Worm (Caenorhabditis elegans) whole organism, young adult: ENCODE measurements around the gene F27C8.3.
"Not testable (repeated sequence)": the region's sequence is repeated elsewhere in the genome, so short reads cannot be mapped to it uniquely, and the experiment has no call there.

Source experiments
- ama-1 ChIP-seq, 3 experiments: fragments of 150-350 bp in 1 of 3; sonication (generic microtip) in 2 of 3; optimal IDR thresholded peaks; 2 replicates each; lab custom pipeline; 2014 to 2018; ENCODE audit warnings: missing biosample characterization in 2 of 3, missing genetic modification characterization in 2 of 3, missing genetic modification reagents in 2 of 3
- aptf-2 ChIP-seq: fragments of 200-800 bp; sonication (Bioruptor generic); conservative IDR thresholded peaks from 2 replicates; pipeline ENCODE4 v1.3.6; 2022; ENCODE audit warnings: missing genetic modification reagents, missing genetic modification characterization, missing compliant biosample characterization
- let-607 ChIP-seq, 2 experiments: fragments of 200-800 bp in 1 of 2; sonication (Bioruptor generic) in 1 of 2; sonication (generic microtip) in 1 of 2; optimal IDR thresholded peaks; 2 replicates each; lab custom pipeline; 2016 to 2018; ENCODE audit warnings: mild to moderate bottlenecking in 2 of 2, missing compliant biosample characterization in 2 of 2, missing genetic modification characterization in 2 of 2, moderate library complexity in 2 of 2, missing genotype in 1 of 2
- mel-28 ChIP-seq: sonication (generic microtip); optimal IDR thresholded peaks from 2 replicates; lab custom pipeline; 2016; ENCODE audit warnings: borderline replicate concordance, mild to moderate bottlenecking, missing genetic modification characterization, missing compliant biosample characterization
- unc-130 ChIP-seq: sonication (generic microtip); optimal IDR thresholded peaks from 2 replicates; lab custom pipeline; 2016; ENCODE audit warnings: missing genetic modification reagents, missing genetic modification characterization, missing compliant biosample characterization
- xnd-1 ChIP-seq: sonication (generic microtip); optimal IDR thresholded peaks from 2 replicates; lab custom pipeline; 2016; ENCODE audit warnings: missing genotype, missing genetic modification reagents, missing genetic modification characterization, missing compliant biosample characterization

DNA sequence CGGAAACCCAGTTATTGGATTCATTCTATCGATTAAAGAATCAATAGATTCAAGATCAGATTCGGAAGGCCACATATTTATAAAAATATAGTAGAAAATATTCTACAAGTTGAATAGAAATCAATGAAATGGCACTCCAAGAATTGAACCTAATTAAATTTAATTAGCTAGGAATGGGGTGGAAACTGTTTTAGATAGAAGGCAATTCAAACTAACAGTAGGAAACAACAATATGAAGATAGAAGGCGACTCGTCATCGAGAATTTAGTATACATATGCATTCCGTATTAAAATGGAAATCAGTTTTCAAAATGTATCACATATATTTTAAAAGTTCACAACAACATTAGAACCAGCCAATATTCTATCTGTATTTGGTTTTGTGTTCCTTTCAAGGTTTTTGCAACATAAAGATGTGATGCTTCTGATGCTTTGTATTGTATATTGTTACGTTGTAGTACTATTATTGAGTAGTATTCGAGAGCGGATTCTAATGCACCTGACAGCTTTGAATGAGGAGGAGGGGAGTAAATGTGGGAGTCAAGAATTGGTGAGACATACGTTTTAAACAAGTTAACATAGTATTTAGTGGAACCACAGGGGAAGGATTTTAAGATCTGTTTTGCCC is at the start of gene F27C8.3, which contains the start of gene F27C8.2:
- not testable (repeated sequence) for TF ChIP-seq aptf-2; xnd-1 (tag; lab: Kevin White, UChicago); unc-130 (GFP tag; lab: Kevin White, UChicago); ama-1 (optimal IDR thresholded peaks at IDR 0.05; lab: Kevin White, UChicago); ama-1 (GFP tag; optimal IDR thresholded peaks at IDR 0.05; lab: Kevin White, UChicago); let-607 (tag; optimal IDR thresholded peaks at IDR 0.05; lab: Kevin White, UChicago); mel-28 (tag; lab: Kevin White, UChicago)
